Worm (Caenorhabditis elegans): ENCODE data around the gene cln-3.1.

DNA sequence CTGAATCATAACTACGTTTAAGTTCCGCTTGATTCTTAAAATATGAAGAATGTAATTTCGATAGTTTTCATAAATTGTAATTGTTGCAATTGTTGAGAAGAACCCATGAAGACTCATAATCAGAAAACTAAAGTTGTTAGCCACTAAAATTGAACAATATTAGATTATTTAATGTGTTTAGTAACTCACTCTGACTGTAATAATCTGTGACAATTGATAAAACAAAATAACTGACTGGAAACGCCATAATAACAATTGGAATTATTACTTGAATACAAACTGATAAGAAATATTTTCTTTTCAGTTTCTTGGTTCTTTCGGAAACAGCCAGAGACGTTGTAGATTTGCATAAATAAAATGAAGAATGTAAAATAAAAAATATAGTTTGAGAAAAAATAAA, 34.0 kb upstream of the cln-3.1 start:
- TF ChIP-seq nfya-1 (tag; optimal IDR thresholded peaks at IDR 0.05; ENCODE audit: borderline replicate concordance, insufficient read depth): no peak
- TF ChIP-seq athp-1 (tag; optimal IDR thresholded peaks at IDR 0.05): no peak
- TF ChIP-seq let-526 (GFP tag; IDR thresholded peaks at IDR 0.05): no peak
- TF ChIP-seq unc-130 (GFP tag; optimal IDR thresholded peaks at IDR 0.05): no peak
- TF ChIP-seq ama-1 (optimal IDR thresholded peaks at IDR 0.05): no peak
- no peak for TF ChIP-seq ama-1 (GFP tag; optimal IDR thresholded peaks at IDR 0.05)
- no peak for TF ChIP-seq efl-1 (GFP tag; optimal IDR thresholded peaks at IDR 0.05)
- no peak for TF ChIP-seq snpc-4 (GFP tag; optimal IDR thresholded peaks at IDR 0.05)
- no peak for TF ChIP-seq snpc-4 (tag; optimal IDR thresholded peaks at IDR 0.05)

Measured in whole organism, young adult.